Worm (Caenorhabditis elegans) whole organism, young adult: ENCODE data around the gene Y82E9BR.20.

Source experiments
- C17E4.6 ChIP-seq: fragments of 200-800 bp; sonication (Bioruptor generic); IDR thresholded peaks from 2 replicates; pipeline ENCODE4 v1.3.6; 2022; ENCODE audit warnings: missing genetic modification reagents, missing genetic modification characterization, missing compliant biosample characterization
- F23B12.7 ChIP-seq: sonication (generic microtip); optimal IDR thresholded peaks from 2 replicates; lab custom pipeline; 2017; ENCODE audit warnings: missing genetic modification characterization, mild to moderate bottlenecking, missing compliant biosample characterization, antibody characterized with exemption, moderate library complexity; ENCODE audit not compliant: insufficient read depth
- F39B2.1 ChIP-seq: fragments of 200-800 bp; sonication (Bioruptor generic); IDR thresholded peaks from 2 replicates; pipeline ENCODE4 v1.3.6; 2022; ENCODE audit warnings: missing genetic modification reagents, missing genetic modification characterization, missing compliant biosample characterization
- F49E8.2 ChIP-seq: sonication (generic microtip); optimal IDR thresholded peaks from 3 replicates; lab custom pipeline; 2017; ENCODE audit warnings: missing genetic modification characterization, mild to moderate bottlenecking, missing compliant biosample characterization, antibody characterized with exemption, moderate library complexity; ENCODE audit not compliant: insufficient read depth
- F55B11.4 ChIP-seq: sonication (generic microtip); optimal IDR thresholded peaks from 2 replicates; lab custom pipeline; 2016; ENCODE audit warnings: missing compliant biosample characterization, missing genetic modification characterization, borderline replicate concordance; ENCODE audit not compliant: insufficient read depth
- aptf-3 ChIP-seq: fragments of 200-800 bp; sonication (Bioruptor generic); IDR thresholded peaks from 2 replicates; pipeline ENCODE4 v1.3.6; 2022; ENCODE audit warnings: missing genetic modification characterization, missing compliant biosample characterization
- atf-7 ChIP-seq: sonication (generic microtip); optimal IDR thresholded peaks from 2 replicates; lab custom pipeline; 2017; ENCODE audit warnings: mild to moderate bottlenecking, missing genetic modification characterization, missing compliant biosample characterization
- attf-6 ChIP-seq: fragments of 200-800 bp; sonication (Bioruptor generic); IDR thresholded peaks from 2 replicates; pipeline ENCODE4 v1.3.6; 2022; ENCODE audit warnings: missing genetic modification reagents, missing genetic modification characterization, missing compliant biosample characterization
- bed-1 ChIP-seq: fragments of 200-800 bp; sonication (Bioruptor generic); IDR thresholded peaks from 2 replicates; pipeline ENCODE4 v1.3.6; 2022; ENCODE audit warnings: missing genetic modification reagents, missing genetic modification characterization, missing compliant biosample characterization
- bed-2 ChIP-seq: fragments of 200-800 bp; sonication (Bioruptor generic); IDR thresholded peaks from 2 replicates; pipeline ENCODE4 v1.3.6; 2022; ENCODE audit warnings: missing genetic modification reagents, missing genetic modification characterization, missing compliant biosample characterization
- ceh-40 ChIP-seq: fragments of 200-800 bp; sonication (Bioruptor generic); IDR thresholded peaks from 2 replicates; pipeline ENCODE4 v1.3.6; 2022; ENCODE audit warnings: missing genetic modification characterization, missing compliant biosample characterization
- ceh-91 ChIP-seq: fragments of 200-800 bp; sonication (Bioruptor generic); IDR thresholded peaks from 2 replicates; pipeline ENCODE4 v1.3.6; 2022; ENCODE audit warnings: missing genetic modification reagents, missing genetic modification characterization, missing compliant biosample characterization
- die-1 ChIP-seq: sonication (generic microtip); optimal IDR thresholded peaks from 2 replicates; lab custom pipeline; 2016; ENCODE audit warnings: missing genotype, mild to moderate bottlenecking, missing genetic modification characterization, missing compliant biosample characterization
- egl-44 ChIP-seq: fragments of 200-800 bp; sonication (Bioruptor generic); IDR thresholded peaks from 2 replicates; pipeline ENCODE4 v1.3.6; 2022; ENCODE audit warnings: missing genetic modification reagents, missing genetic modification characterization, missing compliant biosample characterization
- egrh-3 ChIP-seq: fragments of 200-800 bp; sonication (Bioruptor generic); IDR thresholded peaks from 2 replicates; pipeline ENCODE4 v1.3.6; 2022; ENCODE audit warnings: missing genetic modification reagents, missing genetic modification characterization, missing compliant biosample characterization
- ets-4 ChIP-seq: fragments of 200-800 bp; sonication (Bioruptor generic); optimal IDR thresholded peaks from 2 replicates; lab custom pipeline; 2018; ENCODE audit warnings: mild to moderate bottlenecking, missing genetic modification characterization, missing compliant biosample characterization
- him-1 ChIP-seq: sonication (generic microtip); optimal IDR thresholded peaks from 2 replicates; lab custom pipeline; 2016; ENCODE audit warnings: missing genotype, missing genetic modification reagents, missing genetic modification characterization, missing compliant biosample characterization
- hsf-1 ChIP-seq: fragments of 200-800 bp; sonication (Bioruptor generic); IDR thresholded peaks from 2 replicates; pipeline ENCODE4 v1.3.6; 2022; ENCODE audit warnings: missing genetic modification reagents, missing genetic modification characterization, missing compliant biosample characterization
- lag-1 ChIP-seq: fragments of 200-800 bp; sonication (Bioruptor generic); IDR thresholded peaks from 2 replicates; pipeline ENCODE4 v1.3.6; 2022; ENCODE audit warnings: missing genetic modification reagents, missing genetic modification characterization, missing compliant biosample characterization
- lin-40 ChIP-seq: sonication (generic microtip); optimal IDR thresholded peaks from 2 replicates; lab custom pipeline; 2016; ENCODE audit warnings: missing genetic modification characterization, mild to moderate bottlenecking, missing compliant biosample characterization, missing genotype, missing genetic modification reagents
- lin-54 ChIP-seq: fragments of 200-800 bp; sonication (Bioruptor generic); optimal IDR thresholded peaks from 2 replicates; lab custom pipeline; 2018; ENCODE audit warnings: mild to moderate bottlenecking, missing genetic modification characterization, missing compliant biosample characterization
- lir-1 ChIP-seq: fragments of 200-800 bp; sonication (Bioruptor generic); conservative IDR thresholded peaks from 2 replicates; pipeline ENCODE4 v1.3.6; 2022; ENCODE audit warnings: missing genetic modification reagents, missing genetic modification characterization, missing compliant biosample characterization
- madf-3 ChIP-seq: fragments of 200-800 bp; sonication (Bioruptor generic); IDR thresholded peaks from 2 replicates; pipeline ENCODE4 v1.3.6; 2022; ENCODE audit warnings: missing genetic modification reagents, missing genetic modification characterization, missing compliant biosample characterization
- madf-8 ChIP-seq: fragments of 200-800 bp; sonication (Bioruptor generic); conservative IDR thresholded peaks from 2 replicates; pipeline ENCODE4 v1.3.6; 2022; ENCODE audit warnings: missing genetic modification reagents, missing genetic modification characterization, missing compliant biosample characterization
- mel-28 ChIP-seq: sonication (generic microtip); optimal IDR thresholded peaks from 2 replicates; lab custom pipeline; 2016; ENCODE audit warnings: borderline replicate concordance, mild to moderate bottlenecking, missing genetic modification characterization, missing compliant biosample characterization
- nfyb-1 ChIP-seq: fragments of 200-800 bp; sonication (Bioruptor generic); IDR thresholded peaks from 2 replicates; pipeline ENCODE4 v1.3.6; 2022; ENCODE audit warnings: missing genetic modification reagents, missing genetic modification characterization, missing compliant biosample characterization
- nhr-80 ChIP-seq: sonication (generic microtip); optimal IDR thresholded peaks from 2 replicates; lab custom pipeline; 2016; ENCODE audit warnings: missing genetic modification characterization, missing compliant biosample characterization
- pbrm-1 ChIP-seq: fragments of 200-800 bp; sonication (Bioruptor generic); IDR thresholded peaks from 2 replicates; pipeline ENCODE4 v1.3.6; 2022; ENCODE audit warnings: missing genetic modification reagents, missing genetic modification characterization, missing compliant biosample characterization
- rcor-1 ChIP-seq: fragments of 200-800 bp; sonication (Bioruptor generic); IDR thresholded peaks from 2 replicates; pipeline ENCODE4 v1.3.6; 2022; ENCODE audit warnings: missing genetic modification reagents, missing genetic modification characterization, missing compliant biosample characterization
- rpc-1 ChIP-seq, 2 experiments: fragments of 150-350 bp in 1 of 2; sonication (generic microtip) in 1 of 2; optimal IDR thresholded peaks; 2 replicates each; lab custom pipeline; 2014 to 2018; ENCODE audit warnings: missing biosample characterization in 1 of 2, missing genetic modification characterization in 1 of 2, missing genetic modification reagents in 1 of 2, missing genotype in 1 of 2
- sdz-38 ChIP-seq: sonication (generic microtip); optimal IDR thresholded peaks from 2 replicates; lab custom pipeline; 2016; ENCODE audit warnings: missing genotype, missing genetic modification characterization, missing compliant biosample characterization
- sea-2 ChIP-seq: fragments of 200-800 bp; sonication (Bioruptor generic); IDR thresholded peaks from 2 replicates; pipeline ENCODE4 v1.3.6; 2022; ENCODE audit warnings: missing genetic modification characterization, missing compliant biosample characterization
- snpc-3.4 ChIP-seq: sonication (generic microtip); optimal IDR thresholded peaks from 2 replicates; lab custom pipeline; 2017; ENCODE audit warnings: missing genetic modification characterization, mild to moderate bottlenecking, missing compliant biosample characterization, antibody characterized with exemption, moderate library complexity, missing genotype, missing genetic modification reagents
- snpc-4 ChIP-seq, 5 experiments: fragments of 150-350 bp in 1 of 5; sonication (generic microtip) in 4 of 5; optimal IDR thresholded peaks; 2 replicates each; lab custom pipeline; 2014 to 2018; ENCODE audit warnings: missing genetic modification characterization in 5 of 5, missing biosample characterization in 3 of 5, antibody characterized with exemption in 2 of 5, mild to moderate bottlenecking in 2 of 5, missing compliant biosample characterization in 2 of 5, missing genotype in 2 of 5, moderate library complexity in 2 of 5, missing genetic modification reagents in 1 of 5
- somi-1 ChIP-seq: fragments of 200-800 bp; sonication (Bioruptor generic); optimal IDR thresholded peaks from 2 replicates; lab custom pipeline; 2018; ENCODE audit warnings: mild to moderate bottlenecking, missing genetic modification characterization, missing compliant biosample characterization
- tbp1 ChIP-seq: fragments of 200-800 bp; sonication (Bioruptor generic); optimal IDR thresholded peaks from 2 replicates; lab custom pipeline; 2018; ENCODE audit warnings: mild to moderate bottlenecking, missing genetic modification characterization, missing compliant biosample characterization
- unc-130 ChIP-seq: sonication (generic microtip); optimal IDR thresholded peaks from 2 replicates; lab custom pipeline; 2016; ENCODE audit warnings: missing genetic modification reagents, missing genetic modification characterization, missing compliant biosample characterization
- zfh-2 ChIP-seq: fragments of 200-800 bp; sonication (Bioruptor generic); conservative IDR thresholded peaks from 2 replicates; pipeline ENCODE4 v1.3.6; 2022; ENCODE audit warnings: missing genetic modification reagents, missing genetic modification characterization, missing compliant biosample characterization
- zim-3 ChIP-seq: sonication (generic microtip); optimal IDR thresholded peaks from 2 replicates; lab custom pipeline; 2017; ENCODE audit warnings: mild to moderate bottlenecking, missing genetic modification characterization, moderate library complexity, missing compliant biosample characterization
- ztf-18 ChIP-seq: sonication (generic microtip); optimal IDR thresholded peaks from 2 replicates; lab custom pipeline; 2016; ENCODE audit warnings: missing genotype, mild to moderate bottlenecking, missing genetic modification characterization, missing compliant biosample characterization
- ztf-25 ChIP-seq: fragments of 200-800 bp; sonication (Bioruptor generic); IDR thresholded peaks from 2 replicates; pipeline ENCODE4 v1.3.6; 2022; ENCODE audit warnings: missing genetic modification reagents, missing genetic modification characterization, missing compliant biosample characterization
- ztf-28 ChIP-seq: fragments of 200-800 bp; sonication (Bioruptor generic); IDR thresholded peaks from 2 replicates; pipeline ENCODE4 v1.3.6; 2022; ENCODE audit warnings: missing genetic modification reagents, missing genetic modification characterization, missing compliant biosample characterization
- ztf-3 ChIP-seq: fragments of 200-800 bp; sonication (Bioruptor generic); optimal IDR thresholded peaks from 2 replicates; lab custom pipeline; 2018; ENCODE audit warnings: mild to moderate bottlenecking, missing genetic modification characterization, missing compliant biosample characterization
- ztf-6 ChIP-seq: fragments of 200-800 bp; sonication (Bioruptor generic); IDR thresholded peaks from 2 replicates; pipeline ENCODE4 v1.3.6; 2022; ENCODE audit warnings: missing genetic modification reagents, missing genetic modification characterization, missing compliant biosample characterization

Gene Y82E9BR.20

DNA sequence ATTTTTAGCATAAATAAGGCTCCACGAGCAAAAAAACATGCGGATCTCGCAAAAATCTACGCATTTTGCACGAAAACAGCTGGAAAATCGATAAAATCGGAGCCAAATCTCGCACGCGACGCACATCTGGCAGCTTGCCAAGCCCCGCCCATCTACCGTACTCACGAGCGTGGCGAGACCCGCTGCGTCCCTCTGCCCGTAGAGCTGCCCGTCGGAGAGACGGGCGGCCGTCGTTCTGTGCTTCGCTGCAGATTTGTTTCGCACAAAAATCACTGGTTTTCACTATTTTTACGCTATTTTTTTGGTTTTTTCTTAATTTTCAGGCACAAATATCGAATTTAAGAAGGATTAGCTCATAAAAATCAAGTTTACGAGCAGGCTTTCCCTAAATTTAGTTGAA, 44.5 kb downstream of the Y82E9BR.20 start (continued):
- TF ChIP-seq egrh-3 (GFP tag; lab: Robert Waterston, UW): peak; percentile 89
- TF ChIP-seq ceh-91 (GFP tag; lab: Robert Waterston, UW): peak; percentile 74
- TF ChIP-seq C17E4.6: peak; percentile 65; the same call in 1 of the 2 replicates
- TF ChIP-seq tbp1 (GFP tag; lab: Kevin White, UChicago): peak; percentile 69
- TF ChIP-seq hsf-1 (GFP tag; lab: Robert Waterston, UW): no peak
- no peak for TF ChIP-seq mel-28
- peak; percentile 94 for TF ChIP-seq nfyb-1
- TF ChIP-seq pbrm-1: peak; percentile 56; the same call in 1 of the 2 replicates
- TF ChIP-seq ets-4 (GFP tag; lab: Kevin White, UChicago): no peak
- TF ChIP-seq ztf-25 (GFP tag; lab: Robert Waterston, UW): no peak
- TF ChIP-seq sea-2 (GFP tag; lab: Robert Waterston, UW): no peak
- no peak for TF ChIP-seq F39B2.1 (GFP tag; lab: Robert Waterston, UW)
- TF ChIP-seq him-1 (tag; lab: Kevin White, UChicago): no peak
- no peak for TF ChIP-seq lag-1 (GFP tag; lab: Robert Waterston, UW)
- peak; percentile 14 for TF ChIP-seq rpc-1 (optimal IDR thresholded peaks at IDR 0.05; lab: Kevin White, UChicago)
- TF ChIP-seq rpc-1 (tag; optimal IDR thresholded peaks at IDR 0.05; lab: Kevin White, UChicago): no peak
- no peak for TF ChIP-seq ztf-6 (GFP tag; lab: Robert Waterston, UW)
- TF ChIP-seq F23B12.7: peak; percentile 85
- TF ChIP-seq bed-1 (GFP tag; lab: Robert Waterston, UW): no peak
- no peak for TF ChIP-seq zim-3
- TF ChIP-seq bed-2 (GFP tag; lab: Robert Waterston, UW): no peak
- TF ChIP-seq lir-1 (GFP tag; lab: Robert Waterston, UW): 0 out of 2 replicates have a peak, but pooled peaks have one; percentile 36
- peak; percentile 56 for TF ChIP-seq atf-7 (tag; lab: Kevin White, UChicago)
- no peak for TF ChIP-seq aptf-3
- peak; percentile 85; the same call in 1 of the 2 replicates for TF ChIP-seq ztf-28
- peak; percentile 82 for TF ChIP-seq lin-40
- TF ChIP-seq ztf-18 (tag; lab: Kevin White, UChicago): no peak
- TF ChIP-seq F49E8.2 (tag; lab: Kevin White, UChicago): peak; percentile 48
- TF ChIP-seq snpc-4 (GFP tag; optimal IDR thresholded peaks at IDR 0.05; lab: Kevin White, UChicago): peak; percentile 47
- peak; percentile 27 to 83 (median 60) for TF ChIP-seq snpc-4 (tag; optimal IDR thresholded peaks at IDR 0.05; lab: Kevin White, UChicago)
- no peak for TF ChIP-seq die-1
- TF ChIP-seq egl-44 (GFP tag; lab: Robert Waterston, UW): 0 out of 2 replicates have a peak, but pooled peaks have one; percentile 44
- peak; percentile 62 for TF ChIP-seq nhr-80
- no peak for TF ChIP-seq F55B11.4 (tag; lab: Kevin White, UChicago)
- peak; percentile 34 for TF ChIP-seq unc-130 (GFP tag; lab: Kevin White, UChicago)
- TF ChIP-seq snpc-3.4 (tag; lab: Kevin White, UChicago): peak; percentile 32
- TF ChIP-seq sdz-38 (tag; lab: Kevin White, UChicago): no peak
- no peak for TF ChIP-seq somi-1 (GFP tag; lab: Kevin White, UChicago)
- no peak for TF ChIP-seq ztf-3 (GFP tag; lab: Kevin White, UChicago)
- TF ChIP-seq madf-8: no peak; the same call in 1 of the 2 replicates

DNA sequence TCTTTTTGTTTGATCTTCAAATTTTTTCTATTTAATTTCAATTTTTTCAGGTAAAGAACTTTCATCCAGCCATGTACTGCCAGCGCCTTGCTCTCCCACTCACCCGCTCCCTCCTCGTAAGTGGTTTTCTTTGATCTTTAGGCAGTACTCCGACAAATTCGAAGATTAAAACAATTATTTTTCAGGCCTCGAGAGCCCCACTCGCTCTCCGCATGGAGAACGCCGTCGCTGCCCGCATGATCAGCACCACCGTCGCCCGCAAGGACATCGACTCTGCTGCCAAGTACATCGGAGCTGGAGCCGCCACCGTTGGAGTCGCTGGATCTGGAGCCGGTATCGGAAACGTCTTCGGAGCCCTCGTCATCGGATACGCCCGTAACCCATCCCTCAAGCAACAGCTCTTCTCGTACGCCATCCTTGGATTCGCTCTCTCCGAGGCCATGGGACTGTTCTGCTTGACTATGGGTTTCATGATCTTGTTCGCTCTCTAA, 45.0 kb downstream of the Y82E9BR.20 start, which contains the start of gene Y82E9BR.3:
TSS of gene Y82E9BR.3 (plus strand) at position 51 of the 491 bp plus-strand sequence.
- TF ChIP-seq madf-3: peak; percentile 79
- no peak for TF ChIP-seq attf-6 (GFP tag; lab: Robert Waterston, UW)
- TF ChIP-seq F39B2.1 (GFP tag; lab: Robert Waterston, UW): peak; percentile 49; the same call in 1 of the 2 replicates
- peak; percentile 93 for TF ChIP-seq egrh-3 (GFP tag; lab: Robert Waterston, UW)
- TF ChIP-seq rcor-1: peak; percentile 9; the same call in 1 of the 2 replicates
- no peak for TF ChIP-seq lin-54 (GFP tag; lab: Kevin White, UChicago)
- TF ChIP-seq ztf-25 (GFP tag; lab: Robert Waterston, UW): no peak
- no peak for TF ChIP-seq madf-8
- 0 out of 2 replicates have a peak, but pooled peaks have one; percentile 3 for TF ChIP-seq ceh-40 (GFP tag; lab: Robert Waterston, UW)
- peak; percentile 87 for TF ChIP-seq zfh-2 (GFP tag; lab: Robert Waterston, UW)
